Fruit fly (Drosophila melanogaster): ENCODE data around the gene holn1.
A peak's percentile ranks its signal among the peaks of the same experiment; 100 is the strongest.

- no peak for TF ChIP-seq cic (GFP tag; optimal IDR thresholded peaks at IDR 0.05)
- TF ChIP-seq kay (GFP tag; ENCODE audit: borderline replicate concordance): peak; percentile 68
- TF ChIP-seq toe (GFP tag; optimal IDR thresholded peaks at IDR 0.05): no peak
- peak; percentile 4 for TF ChIP-seq bab1 (GFP tag; optimal IDR thresholded peaks at IDR 0.05)
- no peak for TF ChIP-seq CG12768 (GFP tag; optimal IDR thresholded peaks at IDR 0.05)
- TF ChIP-seq pad (GFP tag; optimal IDR thresholded peaks at IDR 0.05): no peak
- TF ChIP-seq CG33017 (tag; optimal IDR thresholded peaks at IDR 0.05): no peak
- no peak for TF ChIP-seq cnc (optimal IDR thresholded peaks at IDR 0.05)
- TF ChIP-seq Mnt (GFP tag; optimal IDR thresholded peaks at IDR 0.05): no peak
- no peak for TF ChIP-seq ovo (GFP tag; optimal IDR thresholded peaks at IDR 0.05)
- TF ChIP-seq CG14711 (tag; optimal IDR thresholded peaks at IDR 0.05): no peak
- TF ChIP-seq CG7045 (GFP tag; optimal IDR thresholded peaks at IDR 0.05): no peak
- TF ChIP-seq CG5204 (GFP tag; optimal IDR thresholded peaks at IDR 0.05): no peak
- TF ChIP-seq Crg-1 (GFP tag; optimal IDR thresholded peaks at IDR 0.05): no peak
Observed at dm6 chr2L:10422643-10423606, 12.9 kb upstream of the holn1 start, which contains the start of the genes pie and Wdfy2.

All from whole organism, adult.